Worm (Caenorhabditis elegans): ENCODE data around the gene nhl-3.

DNA sequence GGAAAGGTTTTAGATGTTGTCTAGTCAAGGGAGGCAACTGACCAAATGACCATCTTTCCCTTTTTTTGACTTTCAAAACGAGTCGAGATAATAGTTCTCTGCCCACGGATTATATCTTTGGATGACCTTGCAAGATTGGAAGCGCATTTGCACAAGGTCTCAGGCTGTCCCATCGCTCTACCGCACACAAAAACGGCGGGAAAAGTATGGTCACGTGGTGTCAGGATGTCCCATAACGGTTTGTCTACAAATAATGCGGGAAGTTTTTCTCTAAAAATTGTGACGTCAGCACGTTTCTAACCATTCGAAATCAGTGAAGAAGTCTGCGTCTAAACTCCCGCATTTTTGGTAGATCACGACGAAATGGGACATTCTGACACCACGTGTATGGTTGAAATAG is 6.4 kb upstream of the nhl-3 start, which contains the start of gene W04H10.6:
- no peak for TF ChIP-seq nhr-2 (tag; optimal IDR thresholded peaks at IDR 0.05)
- TF ChIP-seq ztf-11 (tag; optimal IDR thresholded peaks at IDR 0.05): no peak
- no peak for TF ChIP-seq snpc-4 (tag; optimal IDR thresholded peaks at IDR 0.05)
- no peak for TF ChIP-seq nhr-28 (tag; optimal IDR thresholded peaks at IDR 0.05)
- no peak for TF ChIP-seq blmp-1 (tag; optimal IDR thresholded peaks at IDR 0.05)
- TF ChIP-seq cnd-1 (tag; optimal IDR thresholded peaks at IDR 0.05): no peak
- TF ChIP-seq unc-62 (GFP tag; optimal IDR thresholded peaks at IDR 0.05): no peak
- no peak for TF ChIP-seq zip-8 (tag; optimal IDR thresholded peaks at IDR 0.05)
- TF ChIP-seq ceh-83 (GFP tag; optimal IDR thresholded peaks at IDR 0.05): no peak
- no peak for TF ChIP-seq drap-1 (GFP tag; optimal IDR thresholded peaks at IDR 0.05)

Measured in whole organism, mixed stage, embryonic.